Worm (Caenorhabditis elegans) whole organism, L2 larva: Measurements from ENCODE around the gene T23B7.3.

Source experiments
- snpc-4 ChIP-seq: fragments of 150-350 bp; optimal IDR thresholded peaks from 2 replicates; lab custom pipeline; 2014; ENCODE audit warnings: missing biosample characterization, missing genetic modification characterization
- unc-62 ChIP-seq: fragments of 150-350 bp; optimal IDR thresholded peaks from 2 replicates; lab custom pipeline; 2014; ENCODE audit warnings: missing biosample characterization, missing genetic modification reagents, missing genetic modification characterization

- TF ChIP-seq unc-62 (GFP tag; lab: Kevin White, UChicago) (no peak), snpc-4 (no peak)
Observed at ce11 chrII:4856113-4856512, 6.1 kb downstream of the T23B7.3 start.
